Fruit fly (Drosophila melanogaster): ENCODE measurements around the gene Glys.

The Glys gene

DNA sequence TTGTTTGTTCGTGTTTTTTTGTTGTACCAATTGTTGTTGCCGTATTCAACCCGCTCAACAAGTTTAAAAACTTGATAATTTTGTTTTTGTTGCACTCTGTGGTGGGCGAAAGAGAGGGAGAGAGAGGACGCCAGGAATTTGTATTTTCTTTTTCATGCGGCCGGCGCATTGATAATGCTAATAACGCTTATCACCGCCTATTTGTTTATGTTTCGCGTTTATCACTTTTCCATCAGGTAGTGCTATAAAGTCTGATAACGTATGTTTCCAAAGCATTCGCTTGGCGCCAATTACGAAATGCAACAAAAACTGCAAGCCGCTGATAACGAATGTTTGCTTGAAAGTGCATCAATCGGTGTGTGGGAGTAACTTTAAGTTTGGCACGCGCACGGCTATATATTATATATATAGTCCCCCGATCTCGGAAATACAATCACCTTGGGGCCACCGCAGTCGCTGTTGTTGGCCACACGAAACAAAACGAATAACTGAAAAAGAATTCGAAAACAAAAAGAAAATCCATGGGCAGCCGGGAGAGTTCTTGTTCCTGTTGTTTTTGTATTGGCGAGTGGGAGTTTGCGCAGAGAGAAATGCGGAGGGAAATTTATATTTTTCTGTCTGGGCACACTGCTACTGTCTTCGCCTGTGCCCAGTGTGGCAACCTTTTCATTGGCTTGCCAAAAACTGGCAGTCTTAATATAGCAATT is at the start of gene Glys (continued):
- peak; percentile 53 for TF ChIP-seq Sox14 (GFP tag; optimal IDR thresholded peaks at IDR 0.05)
- TF ChIP-seq CG11762 (GFP tag; optimal IDR thresholded peaks at IDR 0.05; ENCODE audit: insufficient read depth): no peak
- peak; percentile 65 for TF ChIP-seq Ets96B (tag; optimal IDR thresholded peaks at IDR 0.05)
- TF ChIP-seq Eip75B (GFP tag; optimal IDR thresholded peaks at IDR 0.05): peak; percentile 70
- no peak for TF ChIP-seq Ets21C (GFP tag; optimal IDR thresholded peaks at IDR 0.05)
- TF ChIP-seq net (GFP tag; optimal IDR thresholded peaks at IDR 0.05): peak; percentile 75
- TF ChIP-seq fd59A (GFP tag; optimal IDR thresholded peaks at IDR 0.05): no peak
- TF ChIP-seq CG6276 (GFP tag; optimal IDR thresholded peaks at IDR 0.05): peak; percentile 80
- TF ChIP-seq CG1621 (tag; optimal IDR thresholded peaks at IDR 0.05): peak; percentile 62

DNA sequence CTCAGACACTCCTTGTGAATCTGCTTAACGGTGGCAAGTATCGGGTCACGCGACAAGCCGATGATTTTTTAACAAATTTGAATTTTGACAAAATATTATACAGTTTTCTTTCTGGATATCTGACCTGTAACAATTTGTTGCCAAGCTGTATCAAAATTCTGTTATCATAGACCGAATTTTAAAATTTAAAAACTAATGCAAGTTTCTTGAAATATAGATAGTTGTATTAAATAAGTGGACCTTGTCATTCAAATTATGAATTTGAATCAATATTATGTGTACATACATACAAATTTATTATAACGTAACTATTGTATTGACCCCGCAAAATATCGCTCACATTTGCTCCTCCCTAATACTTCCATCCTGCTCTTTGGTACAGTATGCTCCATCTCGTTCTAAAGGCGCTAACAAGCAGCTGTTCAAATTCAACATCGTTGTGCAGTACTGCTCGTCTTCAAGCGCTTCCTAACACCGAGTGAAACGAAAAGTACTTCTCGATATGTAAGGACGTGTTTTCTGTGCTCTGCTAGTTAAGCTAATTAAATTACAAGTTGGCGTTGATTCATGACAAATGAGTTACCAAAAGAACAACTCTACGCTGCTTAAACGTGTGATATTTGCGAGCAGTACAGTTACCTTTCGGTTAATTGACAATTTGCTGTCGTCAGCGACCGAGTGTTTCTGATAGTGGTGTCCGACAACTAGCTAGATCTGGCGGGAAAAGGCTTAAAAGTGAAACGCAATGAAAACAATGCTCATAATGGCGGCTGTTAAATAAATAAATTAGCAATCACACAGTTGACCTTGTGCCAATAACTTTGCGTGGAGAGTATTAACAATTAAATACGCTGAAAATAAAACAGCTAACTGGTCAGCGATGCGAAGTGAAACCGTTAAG is 49.1 kb upstream of the Glys start, which contains the start of the genes Kpc1 and CG42542:
Kpc1 (minus strand) TSS at position 77 of the 901 bp plus-strand sequence.
CG42542 (plus strand) TSS at position 465 of the 901 bp plus-strand sequence.
- TF ChIP-seq topi (GFP tag; optimal IDR thresholded peaks at IDR 0.05): peak; percentile 74
- no peak for TF ChIP-seq CG9139 (GFP tag; optimal IDR thresholded peaks at IDR 0.05)
- TF ChIP-seq fd59A (GFP tag; optimal IDR thresholded peaks at IDR 0.05): peak; percentile 52
- TF ChIP-seq CG34406 (GFP tag; optimal IDR thresholded peaks at IDR 0.05): peak; percentile 63
- peak; percentile 73 for TF ChIP-seq CG3919 (GFP tag; optimal IDR thresholded peaks at IDR 0.05)
- TF ChIP-seq dsx (GFP tag; optimal IDR thresholded peaks at IDR 0.05; ENCODE audit: poor library complexity, severe bottlenecking): no peak
- TF ChIP-seq CG32006 (GFP tag; optimal IDR thresholded peaks at IDR 0.05): peak; percentile 72
- TF ChIP-seq cyc (GFP tag; optimal IDR thresholded peaks at IDR 0.05): peak; percentile 71
- no peak for TF ChIP-seq Hr38 (GFP tag; optimal IDR thresholded peaks at IDR 0.05)
- no peak for TF ChIP-seq CG3032 (tag; optimal IDR thresholded peaks at IDR 0.05)
- peak; percentile 13; the same call in 1 of the 2 replicates for TF ChIP-seq Gug (GFP tag; IDR thresholded peaks at IDR 0.05)
- TF ChIP-seq Eip78C (GFP tag): peak; percentile 59
- peak; percentile 32 for TF ChIP-seq Eip93F (GFP tag; optimal IDR thresholded peaks at IDR 0.05)
- TF ChIP-seq net (GFP tag; optimal IDR thresholded peaks at IDR 0.05): peak; percentile 54
- TF ChIP-seq CG11294 (GFP tag; IDR thresholded peaks at IDR 0.05): no peak
- TF ChIP-seq ss (GFP tag; optimal IDR thresholded peaks at IDR 0.05): peak in 1 of 2 experiments; percentile 32
- peak; percentile 42 for TF ChIP-seq CG11902 (GFP tag; optimal IDR thresholded peaks at IDR 0.05)
- TF ChIP-seq CG8319 (GFP tag; optimal IDR thresholded peaks at IDR 0.05): peak; percentile 31
- TF ChIP-seq esn (GFP tag; optimal IDR thresholded peaks at IDR 0.05): peak; percentile 80
- peak; percentile 80 for TF ChIP-seq CG31627 (GFP tag; optimal IDR thresholded peaks at IDR 0.05)
- TF ChIP-seq CG4318 (GFP tag; optimal IDR thresholded peaks at IDR 0.05): no peak
- TF ChIP-seq CG10631 (GFP tag; optimal IDR thresholded peaks at IDR 0.05): peak; percentile 75
- 0 out of 2 replicates have a peak, but pooled peaks have one; percentile 8 for TF ChIP-seq CG15336 (GFP tag; IDR thresholded peaks at IDR 0.05)
- TF ChIP-seq CG10669 (GFP tag; optimal IDR thresholded peaks at IDR 0.05): no peak
- TF ChIP-seq CG8119 (GFP tag; IDR thresholded peaks at IDR 0.05): peak; percentile 53; the same call in 1 of the 3 replicates
- TF ChIP-seq lz (GFP tag; optimal IDR thresholded peaks at IDR 0.05): peak; percentile 84
- peak; percentile 81 for TF ChIP-seq Hr39 (GFP tag; optimal IDR thresholded peaks at IDR 0.05)
- peak; percentile 71 for TF ChIP-seq achi (GFP tag; optimal IDR thresholded peaks at IDR 0.05)
- peak; percentile 83 for TF ChIP-seq pdm3 (GFP tag; optimal IDR thresholded peaks at IDR 0.05)
- TF ChIP-seq Sox15 (GFP tag; optimal IDR thresholded peaks at IDR 0.05): peak; percentile 57
- peak; percentile 29; the same call in 1 of the 3 replicates for TF ChIP-seq CG6163 (GFP tag; IDR thresholded peaks at IDR 0.05)
- TF ChIP-seq fkh (GFP tag; optimal IDR thresholded peaks at IDR 0.05): peak; percentile 62
- TF ChIP-seq CG8632 (GFP tag; optimal IDR thresholded peaks at IDR 0.05): peak; percentile 62
- TF ChIP-seq Ets21C (GFP tag; optimal IDR thresholded peaks at IDR 0.05): peak; percentile 75
- peak; percentile 3 for TF ChIP-seq CG1621 (tag; optimal IDR thresholded peaks at IDR 0.05)
- TF ChIP-seq Eip75B (GFP tag; optimal IDR thresholded peaks at IDR 0.05): peak; percentile 67
- TF ChIP-seq Smox (GFP tag; optimal IDR thresholded peaks at IDR 0.05): peak; percentile 78
- peak; percentile 96 for TF ChIP-seq svp (GFP tag)
- TF ChIP-seq CG6808 (GFP tag; optimal IDR thresholded peaks at IDR 0.05): peak; percentile 2
- TF ChIP-seq Sox14 (GFP tag; optimal IDR thresholded peaks at IDR 0.05): peak; percentile 69
- TF ChIP-seq salr (GFP tag; optimal IDR thresholded peaks at IDR 0.05): peak; percentile 36 to 53
- no peak for TF ChIP-seq fd85E (GFP tag; optimal IDR thresholded peaks at IDR 0.05)

All from whole organism, prepupa.